Worm (Caenorhabditis elegans) whole organism, young adult: ENCODE data around the gene B0524.6.

ENCODE experiments used
- F52B5.7 ChIP-seq: sonication (generic microtip); optimal IDR thresholded peaks from 2 replicates; lab custom pipeline; 2016; ENCODE audit warnings: mild to moderate bottlenecking, missing genetic modification characterization, missing compliant biosample characterization
- cebp-2 ChIP-seq: fragments of 200-800 bp; sonication (Bioruptor generic); IDR thresholded peaks from 2 replicates; pipeline ENCODE4 v1.3.6; 2022; ENCODE audit warnings: missing genetic modification characterization, missing compliant biosample characterization
- ets-4 ChIP-seq: fragments of 200-800 bp; sonication (Bioruptor generic); optimal IDR thresholded peaks from 2 replicates; lab custom pipeline; 2018; ENCODE audit warnings: mild to moderate bottlenecking, missing genetic modification characterization, missing compliant biosample characterization
- nhr-80 ChIP-seq: sonication (generic microtip); optimal IDR thresholded peaks from 2 replicates; lab custom pipeline; 2016; ENCODE audit warnings: missing genetic modification characterization, missing compliant biosample characterization
- sea-2 ChIP-seq: fragments of 200-800 bp; sonication (Bioruptor generic); IDR thresholded peaks from 2 replicates; pipeline ENCODE4 v1.3.6; 2022; ENCODE audit warnings: missing genetic modification characterization, missing compliant biosample characterization
- snpc-3.4 ChIP-seq: sonication (generic microtip); optimal IDR thresholded peaks from 2 replicates; lab custom pipeline; 2017; ENCODE audit warnings: missing genetic modification characterization, mild to moderate bottlenecking, missing compliant biosample characterization, antibody characterized with exemption, moderate library complexity, missing genotype, missing genetic modification reagents
- tlf-1 ChIP-seq: fragments of 200-800 bp; sonication (Bioruptor generic); optimal IDR thresholded peaks from 2 replicates; lab custom pipeline; 2018; ENCODE audit warnings: mild to moderate bottlenecking, missing genetic modification characterization, missing compliant biosample characterization

ce11 chrIII:1878065-1878464 lies 27.4 kb downstream of the B0524.6 start, which contains the start of gene smi-1:
- TF ChIP-seq sea-2 (GFP tag; lab: Robert Waterston, UW) (no peak), tlf-1 (GFP tag; lab: Kevin White, UChicago) (no peak), ets-4 (GFP tag; lab: Kevin White, UChicago) (no peak), F52B5.7 (tag; lab: Kevin White, UChicago) (no peak), nhr-80 (tag; lab: Kevin White, UChicago) (no peak), snpc-3.4 (tag; lab: Kevin White, UChicago) (no peak), cebp-2 (GFP tag; lab: Robert Waterston, UW) (no peak)
